Fruit fly (Drosophila melanogaster): ENCODE results near the gene et.

et gene

DNA sequence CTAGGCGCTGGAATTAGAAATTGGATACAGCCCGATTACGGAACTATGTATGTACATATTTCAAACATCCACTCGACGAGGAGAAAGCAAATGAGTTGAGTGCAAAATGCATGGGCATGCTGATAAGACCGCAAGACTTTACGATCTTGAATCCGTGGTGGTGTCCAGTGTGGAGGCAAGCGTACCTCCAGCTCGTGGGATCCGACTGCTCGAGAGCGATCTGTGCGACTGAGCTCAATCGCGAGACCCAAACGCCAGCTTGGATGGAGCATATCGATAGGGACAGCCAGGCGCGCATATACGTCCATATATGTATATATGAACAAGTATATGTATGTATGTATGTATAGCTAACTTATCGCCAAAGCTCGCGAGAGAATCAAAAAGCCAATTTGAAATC lies at the start of gene et:
Gene et, minus strand, starts transcription at position 230 of the 400 bp plus-strand sequence.
- TF ChIP-seq noc (tag; optimal IDR thresholded peaks at IDR 0.05): no peak

DNA sequence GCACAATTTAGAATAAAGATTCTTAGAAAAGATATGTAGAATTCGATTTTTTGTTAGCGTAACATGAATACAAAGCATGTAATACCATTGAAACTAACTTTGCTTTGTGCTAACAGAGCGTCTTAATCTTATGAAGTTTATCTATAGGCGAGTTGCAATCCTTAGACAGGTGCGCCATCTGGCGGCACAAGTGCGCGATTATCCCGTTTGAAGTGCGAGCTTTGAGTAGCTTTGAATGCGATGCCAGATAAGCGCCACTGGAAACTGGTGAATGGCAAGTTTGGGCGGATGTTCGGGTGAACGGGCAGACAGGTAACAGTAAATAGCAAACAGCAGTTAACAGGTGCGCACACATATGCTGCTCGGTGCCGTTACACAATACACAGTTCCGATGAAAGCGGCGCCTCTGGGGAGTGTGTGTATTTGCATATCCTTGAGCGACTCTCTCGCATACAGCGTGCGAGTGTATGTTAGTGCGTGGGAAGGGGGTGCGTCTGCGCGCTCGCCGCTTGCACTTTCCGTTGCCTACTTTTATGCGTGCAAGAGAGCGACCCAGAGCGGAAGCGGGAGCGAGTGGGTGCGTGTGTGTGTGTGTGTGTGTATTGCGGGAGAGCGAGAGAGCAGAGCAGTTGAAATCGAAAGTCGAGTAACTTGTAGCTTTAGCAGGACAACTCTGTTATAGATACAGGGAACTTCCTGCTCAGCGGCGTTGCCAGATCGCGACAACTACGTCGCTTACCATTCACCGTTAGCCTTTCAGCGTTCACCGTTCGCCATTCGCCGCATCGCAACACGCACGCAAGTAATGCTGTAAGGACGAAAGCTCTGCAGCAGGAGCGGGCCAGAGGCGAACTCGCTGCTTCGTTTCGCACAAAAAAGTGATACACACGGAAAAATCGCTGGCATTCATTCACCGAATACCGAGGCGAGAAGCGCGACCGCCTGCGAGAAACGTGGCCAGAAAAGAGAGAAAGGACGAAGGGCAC lies 42.6 kb upstream of the et start, which contains the start of gene CG12531:
Gene CG12531, plus strand, starts transcription at position 936 of the 986 bp plus-strand sequence.
- no peak for TF ChIP-seq noc (tag; optimal IDR thresholded peaks at IDR 0.05)

DNA sequence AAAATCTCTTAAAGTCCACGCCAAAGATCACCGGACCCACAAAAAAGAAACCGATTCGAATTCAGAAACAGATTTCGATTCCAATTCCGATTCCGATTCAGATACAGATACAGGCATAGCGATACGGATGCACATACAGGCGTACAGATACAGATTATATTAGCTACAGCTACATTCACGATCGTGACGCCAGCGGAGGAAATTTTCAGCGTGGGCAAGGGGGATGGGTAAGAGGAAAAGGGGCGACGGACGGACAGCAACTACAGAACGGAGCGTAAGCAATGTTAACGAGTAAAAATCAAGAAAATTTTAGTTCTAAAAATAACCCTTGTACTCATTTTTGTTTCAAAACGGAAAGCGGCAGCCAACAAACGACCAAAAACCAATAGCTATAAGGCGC lies 41.4 kb upstream of the et start:
- no peak for TF ChIP-seq noc (tag; optimal IDR thresholded peaks at IDR 0.05)

DNA sequence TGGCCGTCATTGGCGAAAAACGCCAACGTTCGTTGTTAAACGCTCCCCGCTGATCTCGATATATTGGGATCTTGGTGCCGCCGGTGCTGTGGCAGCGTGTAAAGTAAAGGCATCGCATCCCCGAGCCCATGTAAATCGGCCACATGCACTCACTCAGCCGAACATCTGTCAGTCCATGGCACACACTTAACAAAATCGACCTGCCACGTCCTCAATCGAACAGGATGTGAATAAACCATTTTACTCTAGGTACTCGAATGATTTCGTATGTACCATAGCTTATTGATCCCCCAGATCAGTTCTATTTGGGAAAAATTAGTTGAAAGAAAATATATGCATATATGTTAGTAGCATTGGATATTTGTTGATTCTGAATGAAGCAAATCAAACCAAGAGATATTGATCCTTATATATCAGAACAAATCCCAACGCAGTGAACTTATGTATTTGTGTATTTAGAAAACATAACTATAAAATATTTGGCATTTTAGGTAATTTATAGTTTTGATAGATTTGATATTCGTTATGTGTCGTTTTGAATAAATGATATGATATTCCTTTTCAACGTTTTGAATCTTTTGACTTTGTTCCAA lies 40.7 kb upstream of the et start:
- TF ChIP-seq noc (tag; optimal IDR thresholded peaks at IDR 0.05): no peak

DNA sequence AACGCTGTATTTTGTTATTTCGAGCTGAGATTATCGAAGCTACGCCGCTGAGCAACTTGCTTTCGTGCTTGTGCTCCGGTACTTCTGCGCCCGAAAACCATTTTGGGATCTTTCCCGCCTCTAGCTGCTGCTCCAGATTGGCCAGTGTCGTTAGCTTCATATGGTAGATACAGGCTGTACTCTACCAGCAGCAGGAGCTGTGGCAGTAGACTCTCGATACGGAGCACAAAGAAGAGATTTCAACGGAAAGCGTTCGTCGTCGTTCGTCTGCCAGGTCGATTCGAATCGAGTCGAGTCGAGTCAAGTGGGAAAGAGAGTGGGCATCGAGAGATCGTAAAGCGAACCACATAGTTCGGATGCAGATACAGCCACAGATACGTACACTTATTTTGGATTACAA lies 39.1 kb upstream of the et start:
- no peak for TF ChIP-seq noc (tag; optimal IDR thresholded peaks at IDR 0.05)

DNA sequence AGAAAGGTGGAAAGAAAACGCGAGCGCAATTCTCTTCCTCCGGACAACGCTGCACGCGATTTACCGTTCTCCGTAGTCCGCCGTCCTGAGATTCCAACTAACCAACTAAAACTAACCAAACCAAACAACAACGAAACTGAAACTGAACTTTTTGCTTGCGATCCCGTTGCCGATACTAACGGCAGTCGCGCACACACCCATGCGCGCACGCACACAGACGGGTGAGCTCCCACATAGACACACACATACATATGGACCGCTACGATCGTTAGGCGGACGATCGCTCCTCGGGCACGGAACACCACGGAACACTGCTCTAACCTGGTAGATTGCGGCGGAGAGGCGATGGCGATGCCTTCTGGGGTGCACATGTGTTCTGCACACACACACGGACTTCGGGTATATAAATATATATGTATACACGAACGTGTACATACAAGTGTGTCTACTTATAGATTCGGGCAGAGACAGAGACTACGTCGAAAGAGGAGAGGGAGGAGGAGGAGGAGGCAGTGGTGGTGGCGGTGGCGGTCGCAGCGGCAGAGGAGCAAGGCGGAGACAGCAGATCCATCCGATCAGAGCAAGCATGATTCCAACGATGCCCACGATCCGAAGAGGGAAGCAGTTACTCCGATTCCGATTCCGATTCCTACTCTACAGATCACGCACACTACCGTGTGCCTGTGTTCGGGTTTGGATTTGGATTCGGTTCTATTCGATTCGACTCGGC lies 37.4 kb upstream of the et start, which contains the start of gene meso18E:
Gene meso18E, minus strand, starts transcription at position 148 of the 730 bp plus-strand sequence.
- no peak for TF ChIP-seq noc (tag; optimal IDR thresholded peaks at IDR 0.05)

DNA sequence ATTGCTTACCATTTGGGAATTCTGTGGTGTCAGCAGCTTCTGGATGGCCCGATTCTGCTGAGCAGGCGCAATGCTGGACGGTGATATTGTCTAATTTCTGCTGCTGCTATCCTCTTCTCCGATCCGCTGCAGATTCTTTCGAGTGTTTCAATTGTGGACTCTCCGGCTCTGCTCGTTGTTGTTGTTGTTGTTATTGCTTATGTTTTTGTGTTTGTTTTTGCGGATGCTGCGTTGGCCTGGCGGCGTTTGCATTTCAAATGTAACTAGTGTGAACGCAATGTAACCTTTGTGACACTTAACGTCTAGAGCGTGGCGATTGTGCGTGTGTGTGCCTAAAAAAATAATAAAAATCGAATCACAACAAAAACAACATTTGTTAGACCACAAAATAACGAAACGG lies 36.2 kb upstream of the et start:
- no peak for TF ChIP-seq noc (tag; optimal IDR thresholded peaks at IDR 0.05)

DNA sequence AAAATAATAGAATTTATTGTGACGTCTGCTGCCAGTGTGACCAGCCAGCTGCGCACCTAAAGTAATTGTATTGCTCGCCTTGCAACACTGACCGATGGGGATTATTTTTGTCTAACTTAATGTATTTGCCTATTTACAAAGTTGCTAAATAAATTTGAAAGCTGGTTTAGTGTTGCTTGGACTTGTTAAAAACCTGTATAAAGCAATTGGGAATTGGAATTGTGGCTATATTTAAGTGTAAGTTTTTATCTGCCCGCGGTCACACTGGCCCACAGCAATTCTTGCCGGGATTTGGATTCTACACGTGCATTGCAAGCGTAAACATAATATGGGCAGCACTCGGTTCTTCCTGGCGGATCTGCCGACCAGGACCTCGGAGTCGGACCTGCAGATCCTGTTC lies 28.4 kb upstream of the et start, which contains the start of the genes CG14230 and CG14232:
Gene CG14230, plus strand, starts transcription at position 94 of the 400 bp plus-strand sequence.
Gene CG14232, minus strand, starts transcription at position 177 of the 400 bp plus-strand sequence.
- peak; percentile 16 for TF ChIP-seq noc (tag; optimal IDR thresholded peaks at IDR 0.05)

DNA sequence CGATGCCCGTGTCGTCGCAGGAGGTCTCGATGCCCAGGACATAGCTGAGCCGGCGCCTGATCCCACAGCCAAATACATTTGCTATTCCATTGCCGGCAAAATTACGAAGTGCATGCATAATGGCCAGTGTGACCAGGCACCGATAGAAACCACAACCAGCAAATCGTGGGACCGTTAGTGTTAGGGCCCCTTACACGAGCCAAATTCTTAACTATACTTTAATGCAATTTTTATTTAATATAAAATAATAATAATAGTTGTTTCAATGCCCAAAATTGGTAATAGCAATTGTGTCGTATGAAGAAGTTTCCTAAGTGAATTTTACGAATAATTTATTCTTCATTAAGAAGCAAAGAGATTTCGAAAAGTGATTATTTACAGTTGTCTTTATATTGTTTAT lies 25.9 kb upstream of the et start, which contains the start of gene Tcs4:
Gene Tcs4, minus strand, starts transcription at position 145 of the 400 bp plus-strand sequence.
- TF ChIP-seq noc (tag; optimal IDR thresholded peaks at IDR 0.05): no peak

DNA sequence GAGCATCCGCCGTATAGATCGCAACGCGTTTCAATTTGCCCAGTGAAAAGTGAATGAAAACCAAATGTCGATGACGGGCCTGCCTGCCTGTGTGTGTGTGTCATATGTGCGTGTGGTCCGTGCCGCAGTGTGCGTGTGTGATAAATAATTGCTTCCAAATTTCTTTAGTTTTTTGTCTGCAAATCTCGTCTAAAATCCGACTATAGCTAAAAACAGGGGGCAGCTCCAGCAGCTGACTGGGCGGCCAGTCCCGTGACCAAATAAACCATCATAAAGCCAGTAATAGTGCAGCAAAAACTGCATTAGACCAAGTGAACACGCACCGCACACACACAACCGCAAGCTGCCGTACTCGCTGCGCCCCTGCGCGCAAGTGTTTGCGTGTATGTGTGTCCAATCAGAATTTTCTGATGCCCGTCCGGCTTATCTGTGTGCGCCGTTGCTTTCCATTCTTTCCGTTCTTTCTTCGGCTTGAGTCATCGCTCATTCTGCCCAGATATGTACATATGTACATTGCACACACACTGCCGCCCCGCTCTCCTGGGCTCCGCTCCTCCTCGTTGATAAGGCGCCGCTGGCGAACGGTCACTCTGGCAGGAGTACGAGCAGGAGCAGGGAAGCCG lies 21.7 kb upstream of the et start:
- TF ChIP-seq noc (tag; optimal IDR thresholded peaks at IDR 0.05): no peak

DNA sequence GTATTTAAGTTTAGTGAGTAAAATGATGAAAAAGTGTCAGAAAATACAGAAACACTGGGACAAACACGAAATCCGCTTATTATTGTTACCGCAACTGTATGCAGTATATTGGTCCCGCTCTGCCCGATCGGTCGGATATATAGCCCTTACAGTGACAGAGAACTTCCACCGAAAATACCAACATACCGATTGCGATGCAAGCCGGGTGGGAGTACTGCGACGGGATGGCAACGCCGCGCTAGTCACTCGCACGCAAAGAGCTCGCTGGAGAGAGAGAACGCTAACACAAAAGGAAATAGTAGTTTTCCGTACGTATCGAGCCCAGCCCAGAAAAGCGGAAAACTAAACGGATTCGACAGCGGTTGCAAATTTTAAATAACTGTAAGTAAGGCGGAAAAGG lies 21.2 kb upstream of the et start, which contains the start of gene Cdc42:
Gene Cdc42, plus strand, starts transcription at position 247 of the 400 bp plus-strand sequence.
- no peak for TF ChIP-seq noc (tag; optimal IDR thresholded peaks at IDR 0.05)

DNA sequence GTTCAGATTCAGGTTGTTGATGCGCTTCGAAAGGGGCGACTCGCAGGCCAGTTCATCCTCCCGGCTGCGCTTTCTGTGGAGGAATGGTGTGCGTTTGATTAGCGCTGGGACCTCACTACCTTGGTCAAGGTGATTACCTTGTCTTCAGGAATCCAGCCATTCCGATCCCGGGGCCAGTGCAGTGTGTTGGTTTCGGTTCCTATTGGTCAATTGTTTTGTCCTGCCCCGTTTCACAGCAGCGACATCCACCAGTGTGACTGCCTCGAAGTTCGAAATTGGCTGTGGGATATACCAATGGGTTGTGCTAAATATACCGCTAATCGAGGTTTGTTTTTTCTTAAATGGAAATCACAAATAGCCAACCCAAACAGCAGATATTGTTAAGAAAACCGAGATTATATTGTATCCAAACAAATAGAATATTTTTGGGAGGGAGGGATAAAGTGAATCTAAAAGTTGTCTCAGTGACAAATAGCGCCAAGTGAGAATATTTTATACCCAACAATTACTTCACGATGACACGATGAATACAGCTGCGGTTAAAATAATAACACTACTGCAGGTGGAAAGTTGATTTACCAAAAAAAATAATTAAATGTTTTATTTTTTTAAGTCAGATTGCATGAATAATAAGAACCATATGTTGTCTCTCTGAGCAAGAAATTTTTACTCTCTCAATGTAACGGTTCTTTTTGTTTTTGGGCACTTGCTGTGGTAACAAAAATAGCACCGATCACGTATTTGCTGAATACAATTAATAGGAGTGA lies 19.3 kb upstream of the et start, which contains the start of gene CG14229:
Gene CG14229, minus strand, starts transcription at position 459 of the 767 bp plus-strand sequence.
- TF ChIP-seq noc (tag; optimal IDR thresholded peaks at IDR 0.05): no peak

DNA sequence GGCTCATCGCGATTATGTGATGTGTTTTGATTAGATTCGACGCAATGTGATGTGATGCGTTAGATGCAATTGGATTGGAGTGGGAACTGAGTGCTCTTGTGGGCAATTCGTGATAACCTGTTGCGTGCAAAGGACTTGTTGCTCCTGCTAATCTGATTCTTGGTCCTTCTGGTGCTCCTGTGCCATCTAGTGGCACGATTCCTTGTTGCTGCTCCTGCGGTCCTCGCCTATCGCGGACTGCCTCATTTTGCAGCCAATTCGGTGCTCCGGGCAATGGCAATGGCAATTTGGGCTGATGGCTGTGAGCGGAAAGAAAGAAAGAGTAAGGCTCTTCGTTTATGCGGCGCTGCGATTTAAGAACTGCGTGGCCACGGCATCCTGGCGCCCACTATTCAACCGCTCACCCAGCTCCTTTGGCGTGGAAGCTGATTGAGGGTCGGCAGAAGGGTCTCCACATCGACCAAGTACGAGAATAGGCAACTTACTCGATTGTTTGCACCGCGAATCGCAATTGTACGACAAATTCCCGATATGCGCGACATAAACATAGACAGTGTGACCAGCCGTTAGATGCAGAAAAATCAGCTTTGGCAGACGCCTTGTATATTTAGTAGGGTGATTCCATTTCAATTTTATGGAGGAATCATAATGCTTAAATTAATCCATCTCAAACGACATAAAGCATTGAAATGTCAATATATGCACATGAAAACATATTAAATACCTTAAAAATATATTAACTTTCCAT lies 17.4 kb upstream of the et start, which contains the start of gene Mer:
Gene Mer, minus strand, starts transcription at position 550 of the 748 bp plus-strand sequence.
- TF ChIP-seq noc (tag; optimal IDR thresholded peaks at IDR 0.05): peak; percentile 77

DNA sequence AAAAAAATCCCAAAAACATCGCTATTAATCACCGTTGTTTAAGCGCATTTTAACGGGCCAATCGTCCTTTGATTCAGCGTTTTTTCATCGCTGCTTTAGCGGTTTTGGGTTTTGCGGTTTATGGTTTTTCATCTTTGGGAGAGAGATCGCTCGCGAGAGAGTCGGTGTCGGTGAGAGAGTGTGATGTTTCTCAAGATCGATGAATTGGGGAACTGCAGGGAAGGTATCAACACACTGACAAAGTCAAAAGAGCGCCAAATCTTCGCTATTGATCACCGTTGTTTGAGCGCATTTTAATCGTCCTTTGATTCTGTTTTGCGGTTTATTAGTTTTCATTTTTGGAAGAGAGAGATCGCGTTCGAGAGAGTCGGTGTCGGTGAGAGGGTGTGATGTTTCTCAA lies 14.4 kb upstream of the et start:
- no peak for TF ChIP-seq noc (tag; optimal IDR thresholded peaks at IDR 0.05)
